Worm (Caenorhabditis elegans): Measurements from ENCODE around the gene pxf-1.

The pxf-1 gene

DNA sequence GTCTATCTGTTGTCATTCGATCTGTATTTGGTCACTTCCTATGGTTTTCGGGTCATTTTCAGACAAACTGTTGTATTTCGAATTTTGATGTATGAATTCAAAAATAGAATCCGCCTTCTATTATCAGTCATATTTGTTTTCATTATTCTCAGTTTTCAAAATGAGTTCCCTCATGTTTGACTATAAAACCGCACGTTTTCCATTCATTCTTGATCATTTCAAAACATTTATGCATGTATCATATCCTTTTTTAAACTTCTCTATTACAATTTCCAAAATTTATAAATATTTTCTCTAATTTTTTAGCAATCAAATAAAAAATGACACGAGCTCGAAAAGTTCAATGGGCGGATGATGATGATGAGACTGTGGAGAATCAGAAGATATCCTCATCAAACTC is 36.3 kb downstream of the pxf-1 start, which contains the start of gene K08F4.12:
TSS of gene K08F4.12 (plus strand) at position 301 of the 400 bp plus-strand sequence.
- TF ChIP-seq ceh-34 (tag; optimal IDR thresholded peaks at IDR 0.05), result no peak
- TF ChIP-seq ceh-45 (GFP tag; IDR thresholded peaks at IDR 0.05), result no peak
- TF ChIP-seq T23F11.4 (GFP tag; optimal IDR thresholded peaks at IDR 0.05), result no peak
- no peak for TF ChIP-seq ceh-2 (tag; optimal IDR thresholded peaks at IDR 0.05)
- TF ChIP-seq tbx-2 (tag; optimal IDR thresholded peaks at IDR 0.05), result no peak

DNA sequence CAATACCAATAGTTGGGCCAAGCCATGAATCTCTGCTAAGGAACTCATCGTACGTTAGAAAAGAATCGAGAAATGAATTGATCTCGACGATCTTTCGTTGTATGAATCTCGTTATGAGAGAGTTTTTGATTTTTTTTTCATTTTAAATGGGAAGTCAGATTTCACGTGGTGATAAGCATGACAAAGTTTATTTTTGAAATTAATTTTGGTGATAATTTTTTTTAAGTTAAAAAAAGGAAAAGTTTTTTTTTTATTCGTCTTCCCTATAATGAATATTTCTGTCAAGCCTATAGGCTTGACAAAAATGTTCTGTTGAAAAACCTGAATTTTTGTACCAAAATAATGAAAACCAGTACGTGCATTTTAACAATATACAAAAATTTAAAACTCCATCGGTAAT is 38.3 kb downstream of the pxf-1 start, which contains the start of gene K08F4.5:
TSS of gene K08F4.5 (minus strand) at position 101 of the 400 bp plus-strand sequence.
- TF ChIP-seq tbx-7 (tag; optimal IDR thresholded peaks at IDR 0.05), result no peak
- no peak for TF ChIP-seq lin-11 (tag; optimal IDR thresholded peaks at IDR 0.05)
- TF ChIP-seq ets-4 (tag; optimal IDR thresholded peaks at IDR 0.05), result no peak
- TF ChIP-seq elt-4 (tag; optimal IDR thresholded peaks at IDR 0.05), result no peak
- no peak for TF ChIP-seq pha-4 (tag; optimal IDR thresholded peaks at IDR 0.05)
- no peak for TF ChIP-seq ztf-16 (tag; optimal IDR thresholded peaks at IDR 0.05)
- no peak for TF ChIP-seq dmd-4 (tag; optimal IDR thresholded peaks at IDR 0.05; ENCODE audit: borderline replicate concordance)
- TF ChIP-seq Y22D7AL.16 (tag; optimal IDR thresholded peaks at IDR 0.05), result no peak
- no peak for TF ChIP-seq ceh-14 (tag; optimal IDR thresholded peaks at IDR 0.05)
- TF ChIP-seq hlh-30 (tag; optimal IDR thresholded peaks at IDR 0.05; ENCODE audit: insufficient read depth), result no peak
- TF ChIP-seq hlh-6 (tag; optimal IDR thresholded peaks at IDR 0.05), result no peak
- no peak for TF ChIP-seq unc-55 (GFP tag; optimal IDR thresholded peaks at IDR 0.05)
- no peak for TF ChIP-seq fkh-10 (GFP tag; optimal IDR thresholded peaks at IDR 0.05)
- TF ChIP-seq ceh-48 (tag; optimal IDR thresholded peaks at IDR 0.05), result no peak
- no peak for TF ChIP-seq sox-4 (tag; optimal IDR thresholded peaks at IDR 0.05)

DNA sequence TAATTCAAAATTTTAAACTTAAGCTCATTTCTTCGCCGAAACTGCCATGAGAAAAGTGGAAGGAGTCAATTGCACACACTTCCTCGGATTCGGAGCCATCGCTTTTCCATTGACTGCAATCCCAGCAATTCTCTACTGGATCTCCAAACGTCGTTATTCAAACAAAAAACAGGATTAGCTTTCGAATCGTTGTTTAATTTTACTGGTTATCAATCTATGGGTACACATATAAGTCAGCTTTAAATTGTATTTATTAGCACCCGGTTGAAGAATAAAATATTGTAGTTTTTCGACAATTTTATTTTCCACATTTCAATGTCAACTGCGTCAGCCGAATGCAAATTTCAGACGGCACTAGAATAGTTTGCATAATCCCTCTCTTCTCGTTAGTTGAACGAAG is 44.2 kb downstream of the pxf-1 start, which contains the start of gene glt-3:
TSS of gene glt-3 (plus strand) at position 301 of the 400 bp plus-strand sequence.
- TF ChIP-seq syd-9 (tag; optimal IDR thresholded peaks at IDR 0.05), result no peak
- no peak for TF ChIP-seq npax-4 (tag; optimal IDR thresholded peaks at IDR 0.05)
- no peak for TF ChIP-seq F13H6.1 (tag; optimal IDR thresholded peaks at IDR 0.05)
- no peak for TF ChIP-seq pax-1 (tag; optimal IDR thresholded peaks at IDR 0.05)
- TF ChIP-seq ttx-3 (tag; optimal IDR thresholded peaks at IDR 0.05), result no peak
- TF ChIP-seq ref-2 (tag; optimal IDR thresholded peaks at IDR 0.05), result no peak
- no peak for TF ChIP-seq fax-1 (tag; optimal IDR thresholded peaks at IDR 0.05)
- no peak for TF ChIP-seq lim-6 (tag; optimal IDR thresholded peaks at IDR 0.05)
- no peak for TF ChIP-seq ceh-9 (tag; optimal IDR thresholded peaks at IDR 0.05)
- TF ChIP-seq ceh-6 (GFP tag; optimal IDR thresholded peaks at IDR 0.05), result no peak
- no peak for TF ChIP-seq pqm-1 (tag; optimal IDR thresholded peaks at IDR 0.05)
- TF ChIP-seq ceh-2 (tag; optimal IDR thresholded peaks at IDR 0.05), result no peak
- TF ChIP-seq ceh-34 (tag; optimal IDR thresholded peaks at IDR 0.05), result no peak
- TF ChIP-seq sdc-2 (tag; optimal IDR thresholded peaks at IDR 0.05), result no peak
- TF ChIP-seq C38D4.7 (GFP tag; optimal IDR thresholded peaks at IDR 0.05), result no peak
- TF ChIP-seq pag-3 (tag; optimal IDR thresholded peaks at IDR 0.05; ENCODE audit: borderline replicate concordance), result no peak
- no peak for TF ChIP-seq K02D7.2 (tag; optimal IDR thresholded peaks at IDR 0.05)
- no peak for TF ChIP-seq fkh-10 (GFP tag; optimal IDR thresholded peaks at IDR 0.05)

DNA sequence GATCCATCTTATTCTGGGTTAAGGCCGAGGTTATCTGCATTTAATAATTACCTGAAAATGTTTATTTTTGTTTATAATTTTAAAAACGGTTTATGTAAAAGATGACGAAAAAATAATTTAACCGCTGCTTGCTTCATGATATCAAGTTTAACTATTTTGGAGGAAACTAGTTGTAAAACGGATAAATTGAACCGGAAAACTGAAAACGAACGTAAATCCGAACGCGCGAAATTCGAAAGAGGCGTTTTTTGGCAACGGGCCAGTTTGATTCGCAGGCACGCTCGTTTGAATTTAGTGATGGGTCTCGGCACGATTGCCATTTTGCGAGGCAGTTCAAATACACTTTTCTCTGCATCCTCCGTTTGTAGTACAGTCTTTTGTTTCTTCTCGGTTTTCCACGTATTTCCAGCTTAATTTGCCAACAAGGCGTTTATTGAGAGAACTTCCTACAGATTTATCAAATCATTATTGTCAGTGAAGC is 45.2 kb downstream of the pxf-1 start, which contains the start of the genes gtbp-1 and K08F4.3:
TSS of gene gtbp-1 (minus strand) at position 51 of the 481 bp plus-strand sequence.
TSS of gene K08F4.3 (plus strand) at position 352 of the 481 bp plus-strand sequence.
- TF ChIP-seq ceh-31 (tag; optimal IDR thresholded peaks at IDR 0.05), result peak; percentile 63
- TF ChIP-seq nfya-1 (tag; optimal IDR thresholded peaks at IDR 0.05), result peak; percentile 57
- TF ChIP-seq eyg-1 (tag; optimal IDR thresholded peaks at IDR 0.05), result no peak
- no peak for TF ChIP-seq nhr-11 (tag; optimal IDR thresholded peaks at IDR 0.05)
- TF ChIP-seq fkh-10 (GFP tag; optimal IDR thresholded peaks at IDR 0.05), result no peak
- TF ChIP-seq lin-11 (tag; optimal IDR thresholded peaks at IDR 0.05), result no peak
- TF ChIP-seq elt-2 (tag; optimal IDR thresholded peaks at IDR 0.05), result peak; percentile 17
- TF ChIP-seq odd-2 (tag; optimal IDR thresholded peaks at IDR 0.05), result no peak
- TF ChIP-seq ref-2 (tag; optimal IDR thresholded peaks at IDR 0.05), result peak; percentile 39
- peak; percentile 15 for TF ChIP-seq tbx-2 (tag; optimal IDR thresholded peaks at IDR 0.05)
- TF ChIP-seq ceh-22 (tag; optimal IDR thresholded peaks at IDR 0.05), result no peak
- no peak for TF ChIP-seq ceh-34 (tag; optimal IDR thresholded peaks at IDR 0.05)
- peak; percentile 35 for TF ChIP-seq dve-1 (tag; optimal IDR thresholded peaks at IDR 0.05)
